Fruit fly (Drosophila melanogaster) whole organism, wandering third instar larva: ENCODE results near the gene MED6.

ENCODE experiments used
- GATAd ChIP-seq: sonication (Bioruptor generic); optimal IDR thresholded peaks from 2 replicates; lab custom pipeline; 2016; ENCODE audit warnings: missing biosample characterization, missing genetic modification characterization
- Myc ChIP-seq: fragments of >200 bp; optimal IDR thresholded peaks from 2 replicates; lab custom pipeline; 2017
- usp ChIP-seq: fragments of >200 bp; optimal IDR thresholded peaks from 2 replicates; lab custom pipeline; 2017; ENCODE audit warnings: missing biosample characterization, missing genetic modification characterization

- no peak for TF ChIP-seq usp (GFP tag; lab: Kevin White, UChicago)
- TF ChIP-seq Myc (lab: Kevin White, UChicago): no peak
- TF ChIP-seq GATAd (GFP tag; lab: Kevin White, UChicago): no peak
Measured at dm6 chr3R:9770127-9770526, 1.3 kb upstream of the MED6 start.
